Worm (Caenorhabditis elegans) whole organism, L4/young adult: ENCODE data around the gene scl-27.

Experiments used
- W03F9.2 ChIP-seq: fragments of 150-350 bp; optimal IDR thresholded peaks from 2 replicates; lab custom pipeline; 2014; ENCODE audit warnings: missing biosample characterization, missing genetic modification characterization
- dao-5 ChIP-seq: sonication (generic microtip); optimal IDR thresholded peaks from 2 replicates; lab custom pipeline; 2016; ENCODE audit warnings: missing genotype, missing genetic modification characterization, moderate library complexity, missing compliant biosample characterization
- him-1 ChIP-seq: sonication (generic microtip); optimal IDR thresholded peaks from 2 replicates; lab custom pipeline; 2016; ENCODE audit warnings: missing genotype, missing genetic modification reagents, missing genetic modification characterization, missing compliant biosample characterization

ce11 chrV:449130-449529 lies 49.3 kb downstream of the scl-27 start, which contains the start of gene srh-35:
- no peak for TF ChIP-seq him-1
- TF ChIP-seq W03F9.2 (tag; lab: Kevin White, UChicago), result no peak
- TF ChIP-seq dao-5 (tag; lab: Kevin White, UChicago), result no peak
